Worm (Caenorhabditis elegans): ENCODE measurements around the gene C28D4.8.
"Not testable (repeated sequence)": the region's sequence is repeated elsewhere in the genome, so short reads cannot be mapped to it uniquely, and the experiment has no call there.

C28D4.8 gene

ce11 chrIV:9755713-9756112 lies 7.5 kb upstream of the C28D4.8 start:
- TF ChIP-seq blmp-1 (tag; optimal IDR thresholded peaks at IDR 0.05) (peak; percentile 58), dpl-1 (GFP tag; optimal IDR thresholded peaks at IDR 0.05) (no peak), elt-3 (tag; optimal IDR thresholded peaks at IDR 0.05) (peak in 4 of 6 experiments; percentile 37 to 50 (median 44)), lsy-2 (tag; optimal IDR thresholded peaks at IDR 0.05) (no peak)

- no peak for TF ChIP-seq jun-1 (tag; optimal IDR thresholded peaks at IDR 0.05)
- no peak for TF ChIP-seq mab-9 (GFP tag; IDR thresholded peaks at IDR 0.05)
- no peak for TF ChIP-seq swsn-7 (tag; optimal IDR thresholded peaks at IDR 0.05)
- no peak for TF ChIP-seq unc-86 (tag; optimal IDR thresholded peaks at IDR 0.05)
- no peak for TF ChIP-seq nhr-20 (tag; optimal IDR thresholded peaks at IDR 0.05)
- no peak for TF ChIP-seq elt-3 (tag; optimal IDR thresholded peaks at IDR 0.05)
- no peak for TF ChIP-seq zip-4 (GFP tag; optimal IDR thresholded peaks at IDR 0.05)
- TF ChIP-seq pag-3 (tag; optimal IDR thresholded peaks at IDR 0.05; ENCODE audit: borderline replicate concordance, insufficient read depth) = no peak
- no peak for TF ChIP-seq lin-39 (tag; optimal IDR thresholded peaks at IDR 0.05)
- no peak for TF ChIP-seq C16A3.4 (tag; optimal IDR thresholded peaks at IDR 0.05)
- no peak for TF ChIP-seq lin-14 (GFP tag; optimal IDR thresholded peaks at IDR 0.05)
- no peak for TF ChIP-seq nhr-76 (tag; optimal IDR thresholded peaks at IDR 0.05)
- TF ChIP-seq hlh-17 (GFP tag; optimal IDR thresholded peaks at IDR 0.05; ENCODE audit: borderline replicate concordance) = no peak
Measured at ce11 chrIV:9746762-9747161, 1.5 kb downstream of the C28D4.8 start, which contains the start of gene C28D4.5. C28D4.5 (minus strand) TSS chrIV:9746862.

DNA sequence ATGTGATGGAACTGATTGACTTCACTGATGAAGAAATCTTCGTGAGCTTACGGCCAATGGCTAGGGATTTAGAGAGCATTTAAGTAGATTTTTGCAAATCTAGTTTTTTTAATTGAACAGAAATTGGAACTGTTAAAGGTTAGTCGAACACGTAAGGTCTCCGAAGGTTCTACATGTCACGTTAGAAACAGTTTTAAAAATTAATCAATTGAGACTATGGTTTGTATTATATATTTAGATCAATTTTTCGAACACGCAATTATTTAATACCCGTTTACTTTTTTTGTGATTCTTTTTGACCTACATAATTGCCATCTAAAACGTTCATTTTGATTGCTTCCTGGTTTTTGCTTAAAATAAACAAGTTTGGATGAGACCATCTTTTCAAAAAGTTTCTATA lies 3.3 kb downstream of the C28D4.8 start, which contains the start of gene C28D4.4:
Gene C28D4.4, minus strand, starts transcription at position 101 of the 400 bp plus-strand sequence.
- TF ChIP-seq skn-1 (tag; optimal IDR thresholded peaks at IDR 0.05) (no peak), irx-1 (tag; optimal IDR thresholded peaks at IDR 0.05) (no peak), ces-1 (GFP tag; optimal IDR thresholded peaks at IDR 0.05) (no peak), pax-3 (tag; optimal IDR thresholded peaks at IDR 0.05) (no peak), ceh-8 (GFP tag; optimal IDR thresholded peaks at IDR 0.05) (no peak), unc-130 (tag; optimal IDR thresholded peaks at IDR 0.05) (no peak)

- TF ChIP-seq sox-4 (tag; optimal IDR thresholded peaks at IDR 0.05) (no peak), unc-30 (tag; optimal IDR thresholded peaks at IDR 0.05) (no peak), Y116A8C.19 (tag; optimal IDR thresholded peaks at IDR 0.05; ENCODE audit: borderline replicate concordance) (no peak), xbp-1 (tag; optimal IDR thresholded peaks at IDR 0.05) (no peak), dpl-1 (GFP tag; optimal IDR thresholded peaks at IDR 0.05) (no peak), F16B12.6 (tag; optimal IDR thresholded peaks at IDR 0.05) (no peak), C04F5.9 (tag; optimal IDR thresholded peaks at IDR 0.05) (no peak), nhr-90 (tag; optimal IDR thresholded peaks at IDR 0.05; ENCODE audit: poor library complexity) (no peak), nhr-77 (tag; optimal IDR thresholded peaks at IDR 0.05) (no peak), zip-4 (GFP tag; optimal IDR thresholded peaks at IDR 0.05) (no peak), tbx-2 (tag; optimal IDR thresholded peaks at IDR 0.05) (no peak), fos-1 (tag; optimal IDR thresholded peaks at IDR 0.05) (no peak), fkh-4 (tag; optimal IDR thresholded peaks at IDR 0.05; ENCODE audit: borderline replicate concordance) (no peak), C16A3.4 (tag; optimal IDR thresholded peaks at IDR 0.05) (no peak), zag-1 (tag; optimal IDR thresholded peaks at IDR 0.05) (no peak), nhr-76 (tag; optimal IDR thresholded peaks at IDR 0.05) (no peak)
Measured at ce11 chrIV:9742883-9743282, 5.4 kb downstream of the C28D4.8 start, which contains the start of gene C28D4.7. C28D4.7 (minus strand) TSS chrIV:9743147.

DNA sequence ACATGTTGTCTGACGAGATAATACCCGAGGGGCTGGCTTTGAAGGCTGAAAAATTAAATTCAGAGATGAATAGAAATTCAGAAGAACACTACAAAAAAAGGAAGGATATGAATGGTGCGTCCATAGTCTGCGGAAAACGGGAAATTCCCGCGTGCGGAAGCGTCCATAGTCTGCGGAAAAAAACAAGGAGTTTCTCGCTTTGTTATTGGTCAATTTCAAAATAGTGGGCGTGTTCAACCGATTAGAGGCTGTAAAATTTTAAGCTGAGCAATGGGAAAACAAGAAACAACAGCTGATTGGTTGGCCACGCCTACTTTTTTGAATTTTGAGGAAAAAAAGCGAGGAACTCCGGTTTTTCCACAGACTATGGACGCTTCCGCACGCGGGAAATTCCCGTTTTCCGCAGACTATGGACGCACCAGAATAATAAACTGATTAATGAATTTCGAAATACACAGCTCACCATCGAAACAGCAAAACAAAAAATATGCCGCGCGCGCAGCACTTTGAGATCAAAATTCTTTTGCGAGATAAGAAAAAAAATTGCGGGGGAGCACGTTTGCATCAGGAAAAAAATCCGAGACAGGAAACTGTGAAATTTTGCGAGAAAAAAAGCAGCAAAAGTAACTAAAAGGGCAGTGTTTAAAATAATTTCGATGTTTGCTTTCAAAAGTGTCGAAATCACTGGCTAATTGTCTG lies 7.2 kb downstream of the C28D4.8 start, which contains the start of gene gln-6:
Gene gln-6, minus strand, starts transcription at position 51 of the 699 bp plus-strand sequence.
- TF ChIP-seq efl-1 (optimal IDR thresholded peaks at IDR 0.05) = peak in 1 of 2 experiments; percentile 8
- TF ChIP-seq efl-1 (GFP tag; optimal IDR thresholded peaks at IDR 0.05 in 1 of 2) = not testable (repeated sequence)
